Fruit fly (Drosophila melanogaster): ENCODE data around the gene CG10958.
A peak's percentile ranks its signal among the peaks of the same experiment; 100 is the strongest.

CG10958 gene

dm6 chrX:8100026-8100825, 31.9 kb upstream of the CG10958 start (continued):
- TF ChIP-seq CG17186 (GFP tag; optimal IDR thresholded peaks at IDR 0.05), result peak; percentile 40
- peak; percentile 42 for TF ChIP-seq Dip3 (GFP tag; optimal IDR thresholded peaks at IDR 0.05)
- TF ChIP-seq CG8924 (tag; optimal IDR thresholded peaks at IDR 0.05), result peak; percentile 85
- no peak for TF ChIP-seq repo (GFP tag; optimal IDR thresholded peaks at IDR 0.05)
- TF ChIP-seq CoRest (tag; optimal IDR thresholded peaks at IDR 0.05), result peak; percentile 77
- no peak for TF ChIP-seq Atf3 (GFP tag; optimal IDR thresholded peaks at IDR 0.05)
- TF ChIP-seq Nf-YB (GFP tag; optimal IDR thresholded peaks at IDR 0.05), result peak; percentile 63
- TF ChIP-seq sd (tag; optimal IDR thresholded peaks at IDR 0.05), result peak; percentile 39
- peak; percentile 62 for TF ChIP-seq CG6654 (GFP tag; optimal IDR thresholded peaks at IDR 0.05)
- peak; percentile 63 for TF ChIP-seq CG43689 (GFP tag; IDR thresholded peaks at IDR 0.05)
- TF ChIP-seq gsb (GFP tag; IDR thresholded peaks at IDR 0.05), result peak; percentile 78
- no peak for TF ChIP-seq CG16779 (GFP tag; IDR thresholded peaks at IDR 0.05)
- TF ChIP-seq Atf-2 (GFP tag; optimal IDR thresholded peaks at IDR 0.05), result no peak
- no peak for TF ChIP-seq aop (GFP tag; IDR thresholded peaks at IDR 0.05)
- TF ChIP-seq E2f1 (GFP tag; IDR thresholded peaks at IDR 0.05), result peak; percentile 85
- peak; percentile 66 for TF ChIP-seq nerfin-1 (tag; optimal IDR thresholded peaks at IDR 0.05)
- TF ChIP-seq CG2120 (GFP tag; optimal IDR thresholded peaks at IDR 0.05), result peak; percentile 84
- peak; percentile 88 for TF ChIP-seq stc (GFP tag; IDR thresholded peaks at IDR 0.05)
- TF ChIP-seq Eip74EF (GFP tag; optimal IDR thresholded peaks at IDR 0.05), result peak in 1 of 2 experiments; percentile 79
- TF ChIP-seq fru (optimal IDR thresholded peaks at IDR 0.05), result no peak
- TF ChIP-seq pzg (GFP tag; optimal IDR thresholded peaks at IDR 0.05), result no peak
- peak; percentile 75 for TF ChIP-seq HmgZ (tag; optimal IDR thresholded peaks at IDR 0.05)
- TF ChIP-seq lola (GFP tag; optimal IDR thresholded peaks at IDR 0.05), result peak in 1 of 3 experiments; percentile 64
- TF ChIP-seq slp2 (GFP tag; optimal IDR thresholded peaks at IDR 0.05), result peak; percentile 26
- peak; percentile 38; the same call in 1 of the 2 replicates for TF ChIP-seq gt (GFP tag; IDR thresholded peaks at IDR 0.05)
- TF ChIP-seq danr (GFP tag; IDR thresholded peaks at IDR 0.05), result peak; percentile 63; the same call in 1 of the 2 replicates
- TF ChIP-seq CG1792 (GFP tag; optimal IDR thresholded peaks at IDR 0.05), result peak; percentile 48
- TF ChIP-seq ash1 (GFP tag; optimal IDR thresholded peaks at IDR 0.05), result peak; percentile 2
- TF ChIP-seq dm (GFP tag; optimal IDR thresholded peaks at IDR 0.05), result peak; percentile 27
- no peak for TF ChIP-seq fu2 (GFP tag; optimal IDR thresholded peaks at IDR 0.05)
- TF ChIP-seq CG4707 (GFP tag; optimal IDR thresholded peaks at IDR 0.05), result no peak
- peak; percentile 46 for TF ChIP-seq Antp (GFP tag; optimal IDR thresholded peaks at IDR 0.05)
- TF ChIP-seq dan (GFP tag; IDR thresholded peaks at IDR 0.05), result no peak
- TF ChIP-seq CG13296 (GFP tag; optimal IDR thresholded peaks at IDR 0.05), result peak; percentile 84
- TF ChIP-seq CG11696 (GFP tag; IDR thresholded peaks at IDR 0.05), result peak; percentile 85
- peak; percentile 85 for TF ChIP-seq PHDP (tag; optimal IDR thresholded peaks at IDR 0.05)
- no peak for TF ChIP-seq HmgD (GFP tag; optimal IDR thresholded peaks at IDR 0.05)
- peak; percentile 74 for TF ChIP-seq CG10267 (tag; optimal IDR thresholded peaks at IDR 0.05)
- TF ChIP-seq dysf (GFP tag; IDR thresholded peaks at IDR 0.05), result peak; percentile 90
- TF ChIP-seq yki (optimal IDR thresholded peaks at IDR 0.05), result no peak
- no peak for TF ChIP-seq CG7271 (tag; optimal IDR thresholded peaks at IDR 0.05)
- peak; percentile 73 for TF ChIP-seq al (GFP tag; IDR thresholded peaks at IDR 0.05)
- TF ChIP-seq peb (GFP tag; IDR thresholded peaks at IDR 0.05), result peak; percentile 68
- TF ChIP-seq CG13624 (GFP tag; optimal IDR thresholded peaks at IDR 0.05), result peak; percentile 60
- peak; percentile 67 for TF ChIP-seq CG12942 (GFP tag; optimal IDR thresholded peaks at IDR 0.05)
- TF ChIP-seq D19A (tag; optimal IDR thresholded peaks at IDR 0.05), result peak; percentile 77
- TF ChIP-seq sisA (GFP tag; IDR thresholded peaks at IDR 0.05), result peak; percentile 85
- TF ChIP-seq Sox102F (GFP tag; optimal IDR thresholded peaks at IDR 0.05), result peak; percentile 89
- TF ChIP-seq Gsc (GFP tag; IDR thresholded peaks at IDR 0.05), result 0 out of 2 replicates have a peak, but pooled peaks have one; percentile 8
- peak; percentile 82 for TF ChIP-seq tio (GFP tag; optimal IDR thresholded peaks at IDR 0.05)

Measured in whole organism, embryonic.